Worm (Caenorhabditis elegans) whole organism, L4/young adult: ENCODE results near the gene C45H4.13.

ENCODE experiments used
- W03F9.2 ChIP-seq: fragments of 150-350 bp; optimal IDR thresholded peaks from 2 replicates; lab custom pipeline; 2014; ENCODE audit warnings: missing biosample characterization, missing genetic modification characterization
- dao-5 ChIP-seq: sonication (generic microtip); optimal IDR thresholded peaks from 2 replicates; lab custom pipeline; 2016; ENCODE audit warnings: missing genotype, missing genetic modification characterization, moderate library complexity, missing compliant biosample characterization
- him-1 ChIP-seq: sonication (generic microtip); optimal IDR thresholded peaks from 2 replicates; lab custom pipeline; 2016; ENCODE audit warnings: missing genotype, missing genetic modification reagents, missing genetic modification characterization, missing compliant biosample characterization

C45H4.13 gene

ce11 chrV:2137010-2137409, 13.8 kb downstream of the C45H4.13 start:
- TF ChIP-seq him-1 (tag; lab: Kevin White, UChicago) (no peak), dao-5 (no peak)

- TF ChIP-seq W03F9.2 (tag; lab: Kevin White, UChicago): no peak
- TF ChIP-seq him-1 (tag; lab: Kevin White, UChicago): peak; percentile 42
These were observed 15.5 kb downstream of the C45H4.13 start for ce11 chrV:2135323-2135722.

ce11 chrV:2134340-2134739, 16.4 kb downstream of the C45H4.13 start:
- TF ChIP-seq W03F9.2 (tag; lab: Kevin White, UChicago): no peak
- TF ChIP-seq him-1 (tag; lab: Kevin White, UChicago): no peak
- no peak for TF ChIP-seq dao-5

- no peak for TF ChIP-seq dao-5
- TF ChIP-seq W03F9.2 (tag; lab: Kevin White, UChicago): no peak
- TF ChIP-seq him-1 (tag; lab: Kevin White, UChicago): peak; percentile 86
These were observed 17.3 kb downstream of the C45H4.13 start for ce11 chrV:2133512-2133911.

ce11 chrV:2132675-2133074, 18.1 kb downstream of the C45H4.13 start:
- TF ChIP-seq W03F9.2 (tag; lab: Kevin White, UChicago) (no peak), dao-5 (no peak), him-1 (tag; lab: Kevin White, UChicago) (no peak)

- TF ChIP-seq him-1 (tag; lab: Kevin White, UChicago) (peak; percentile 75), dao-5 (no peak), W03F9.2 (tag; lab: Kevin White, UChicago) (peak; percentile 63)
These were observed 23.7 kb downstream of the C45H4.13 start, which contains the start of gene ldp-1 for ce11 chrV:2126996-2127585. Gene ldp-1, plus strand, starts transcription at chrV:2127535.

ce11 chrV:2126554-2126953, 24.2 kb downstream of the C45H4.13 start:
- no peak for TF ChIP-seq dao-5
- no peak for TF ChIP-seq W03F9.2 (tag; lab: Kevin White, UChicago)
- TF ChIP-seq him-1 (tag; lab: Kevin White, UChicago): no peak

ce11 chrV:2123164-2123563, 27.6 kb downstream of the C45H4.13 start:
- TF ChIP-seq W03F9.2 (tag; lab: Kevin White, UChicago) (no peak), dao-5 (no peak), him-1 (tag; lab: Kevin White, UChicago) (no peak)

ce11 chrV:2122517-2122916, 28.3 kb downstream of the C45H4.13 start, which contains the start of gene F22F7.2:
Gene F22F7.2, plus strand, starts transcription at chrV:2122782.
- TF ChIP-seq dao-5 (no peak), him-1 (tag; lab: Kevin White, UChicago) (no peak), W03F9.2 (tag; lab: Kevin White, UChicago) (no peak)

ce11 chrV:2121910-2122362, 28.8 kb downstream of the C45H4.13 start, which contains the start of gene F22F7.8:
Gene F22F7.8, minus strand, starts transcription at chrV:2121960.
- TF ChIP-seq W03F9.2 (tag; lab: Kevin White, UChicago) (no peak), dao-5 (no peak), him-1 (tag; lab: Kevin White, UChicago) (no peak)

- TF ChIP-seq him-1 (tag; lab: Kevin White, UChicago): no peak
- TF ChIP-seq dao-5: no peak
- no peak for TF ChIP-seq W03F9.2 (tag; lab: Kevin White, UChicago)
These were observed 31.2 kb downstream of the C45H4.13 start, which contains the start of gene F22F7.11 for ce11 chrV:2119529-2119928. Gene F22F7.11, plus strand, starts transcription at chrV:2119829.

- TF ChIP-seq him-1 (tag; lab: Kevin White, UChicago) (no peak), W03F9.2 (tag; lab: Kevin White, UChicago) (no peak), dao-5 (no peak)
These were observed 32.2 kb downstream of the C45H4.13 start, which contains the start of gene bgnt-1.2 for ce11 chrV:2118574-2118973. Gene bgnt-1.2, minus strand, starts transcription at chrV:2118674.

ce11 chrV:2110368-2110767, 40.4 kb downstream of the C45H4.13 start, which contains the start of gene F22F7.3:
Gene F22F7.3, plus strand, starts transcription at chrV:2110668.
- TF ChIP-seq W03F9.2 (tag; lab: Kevin White, UChicago): no peak
- no peak for TF ChIP-seq dao-5
- no peak for TF ChIP-seq him-1 (tag; lab: Kevin White, UChicago)

- TF ChIP-seq W03F9.2 (tag; lab: Kevin White, UChicago) (no peak), him-1 (tag; lab: Kevin White, UChicago) (no peak), dao-5 (no peak)
These were observed 41.5 kb downstream of the C45H4.13 start, which contains the start of gene ckb-4 for ce11 chrV:2109295-2109694. Gene ckb-4, minus strand, starts transcription at chrV:2109434.

ce11 chrV:2105976-2106375, 44.8 kb downstream of the C45H4.13 start, which contains the start of gene F22F7.4:
Gene F22F7.4, minus strand, starts transcription at chrV:2106076.
- TF ChIP-seq him-1 (tag; lab: Kevin White, UChicago): no peak
- no peak for TF ChIP-seq dao-5
- no peak for TF ChIP-seq W03F9.2 (tag; lab: Kevin White, UChicago)
